Fruit fly (Drosophila melanogaster) whole organism, embryonic: Measurements from ENCODE around the gene CG9497.

Source experiments
- Abd-B ChIP-seq: fragments of 200-800 bp; sonication (Bioruptor generic); optimal IDR thresholded peaks from 2 replicates; lab custom pipeline; 2018; ENCODE audit warnings: missing biosample characterization, mild to moderate bottlenecking, missing genetic modification characterization, moderate library complexity
- BtbVII ChIP-seq: fragments of 200-800 bp; sonication (Bioruptor generic); optimal IDR thresholded peaks from 3 replicates; lab custom pipeline; 2017; ENCODE audit warnings: missing biosample characterization, mild to moderate bottlenecking, missing genetic modification characterization
- CG10565 ChIP-seq: fragments of 200-800 bp; sonication (Bioruptor generic); optimal IDR thresholded peaks from 3 replicates; lab custom pipeline; 2016; ENCODE audit warnings: missing biosample characterization, mild to moderate bottlenecking, missing genetic modification characterization
- CG12071 ChIP-seq: fragments of 200-800 bp; sonication (Bioruptor generic); optimal IDR thresholded peaks from 3 replicates; lab custom pipeline; 2018; ENCODE audit warnings: missing biosample characterization, mild to moderate bottlenecking, missing genetic modification characterization
- CG12299 ChIP-seq: fragments of 200-800 bp; sonication (Bioruptor generic); optimal IDR thresholded peaks from 2 replicates; lab custom pipeline; 2018; ENCODE audit warnings: missing biosample characterization, mild to moderate bottlenecking, missing genetic modification characterization
- CG12942 ChIP-seq: fragments of 200-800 bp; sonication (Bioruptor generic); optimal IDR thresholded peaks from 3 replicates; lab custom pipeline; 2016; ENCODE audit warnings: missing biosample characterization, missing genetic modification characterization
- CG15269 ChIP-seq: fragments of 200-800 bp; sonication (Bioruptor generic); optimal IDR thresholded peaks from 2 replicates; lab custom pipeline; 2018; ENCODE audit warnings: missing biosample characterization, mild to moderate bottlenecking, missing genetic modification characterization, moderate library complexity
- CG17612 ChIP-seq: fragments of 200-800 bp; sonication (Bioruptor generic); IDR thresholded peaks from 2 replicates; pipeline ENCODE4 v1.3.6; 2022; ENCODE audit warnings: missing biosample characterization, missing genetic modification characterization
- CG18476 ChIP-seq: fragments of 200-800 bp; sonication (Bioruptor generic); optimal IDR thresholded peaks from 2 replicates; lab custom pipeline; 2016; ENCODE audit warnings: missing biosample characterization, mild to moderate bottlenecking, missing genetic modification characterization
- CG2129 ChIP-seq: fragments of 200-800 bp; sonication (Bioruptor generic); IDR thresholded peaks from 2 replicates; pipeline ENCODE4 v1.3.6; 2022; ENCODE audit warnings: missing biosample characterization, missing genetic modification characterization; ENCODE audit not compliant: partially characterized antibody
- CG2712 ChIP-seq: fragments of 200-800 bp; optimal IDR thresholded peaks from 3 replicates; lab custom pipeline; 2019; ENCODE audit warnings: missing biosample characterization, mild to moderate bottlenecking, missing genetic modification characterization, moderate library complexity
- CG30431 ChIP-seq: fragments of 200-800 bp; sonication (Bioruptor generic); optimal IDR thresholded peaks from 2 replicates; lab custom pipeline; 2017; ENCODE audit warnings: missing biosample characterization, missing genetic modification characterization
- CG32772 ChIP-seq: fragments of 200-800 bp; sonication (Bioruptor generic); IDR thresholded peaks from 2 replicates; pipeline ENCODE4 v1.3.6; 2022; ENCODE audit warnings: missing biosample characterization, missing genetic modification characterization
- CG34224 ChIP-seq: fragments of 200-800 bp; sonication (Bioruptor generic); IDR thresholded peaks from 3 replicates; pipeline ENCODE4 v1.3.6; 2022; ENCODE audit warnings: missing biosample characterization, missing genetic modification characterization; ENCODE audit not compliant: partially characterized antibody
- CG4707 ChIP-seq: fragments of 200-800 bp; sonication (Bioruptor generic); optimal IDR thresholded peaks from 2 replicates; lab custom pipeline; 2018; ENCODE audit warnings: missing biosample characterization, mild to moderate bottlenecking, missing genetic modification characterization, moderate library complexity
- CG5180 ChIP-seq: fragments of 200-800 bp; sonication (Bioruptor generic); optimal IDR thresholded peaks from 3 replicates; lab custom pipeline; 2017; ENCODE audit warnings: missing biosample characterization, missing genetic modification characterization, mild to moderate bottlenecking, moderate library complexity, missing genetic modification reagents
- CG6689 ChIP-seq: fragments of 200-800 bp; sonication (Bioruptor generic); IDR thresholded peaks from 2 replicates; pipeline ENCODE4 v1.3.6; 2022; ENCODE audit warnings: missing biosample characterization, missing genetic modification characterization
- CG7357 ChIP-seq: fragments of 200-800 bp; sonication (Bioruptor generic); IDR thresholded peaks from 3 replicates; pipeline ENCODE4 v1.3.6; 2022; ENCODE audit warnings: missing biosample characterization, missing genetic modification characterization
- CG7745 ChIP-seq: fragments of 200-800 bp; sonication (Bioruptor generic); optimal IDR thresholded peaks from 2 replicates; lab custom pipeline; 2018; ENCODE audit warnings: missing biosample characterization, mild to moderate bottlenecking, missing genetic modification characterization, moderate library complexity
- CG8478 ChIP-seq: fragments of >200 bp; optimal IDR thresholded peaks from 2 replicates; lab custom pipeline; 2018
- CG9797 ChIP-seq: fragments of 200-800 bp; sonication (Bioruptor generic); optimal IDR thresholded peaks from 3 replicates; lab custom pipeline; 2018; ENCODE audit warnings: missing biosample characterization, mild to moderate bottlenecking, missing genetic modification characterization
- CTCF ChIP-seq: fragments of 200-800 bp; sonication (Bioruptor generic); optimal IDR thresholded peaks from 2 replicates; lab custom pipeline; 2017; ENCODE audit warnings: missing biosample characterization, mild to moderate bottlenecking, missing genetic modification characterization, moderate library complexity
- Dbx ChIP-seq: fragments of 200-800 bp; sonication (Bioruptor generic); IDR thresholded peaks from 3 replicates; pipeline ENCODE4 v1.3.6; 2022; ENCODE audit warnings: missing biosample characterization, missing genetic modification characterization
- Doc2 ChIP-seq: fragments of 200-800 bp; sonication (Bioruptor generic); IDR thresholded peaks from 2 replicates; pipeline ENCODE4 v1.3.6; 2022; ENCODE audit warnings: missing biosample characterization, missing genetic modification characterization
- Dref ChIP-seq: fragments of 200-800 bp; sonication (Bioruptor generic); IDR thresholded peaks from 2 replicates; pipeline ENCODE4 v1.3.6; 2022; ENCODE audit warnings: missing biosample characterization, missing genetic modification characterization
- Fer2 ChIP-seq: fragments of 200-800 bp; sonication (Bioruptor generic); optimal IDR thresholded peaks from 2 replicates; lab custom pipeline; 2018; ENCODE audit warnings: missing biosample characterization, mild to moderate bottlenecking, missing genetic modification characterization, moderate library complexity
- Myb ChIP-seq: fragments of 200-800 bp; sonication (Bioruptor generic); optimal IDR thresholded peaks from 2 replicates; lab custom pipeline; 2016; ENCODE audit warnings: missing biosample characterization, missing genetic modification characterization
- Optix ChIP-seq: fragments of 200-800 bp; sonication (Bioruptor generic); IDR thresholded peaks from 3 replicates; pipeline ENCODE4 v1.3.6; 2022; ENCODE audit warnings: missing biosample characterization, missing genetic modification characterization
- Pdp1 ChIP-seq, 2 experiments: fragments of 200-800 bp; sonication (Bioruptor generic); optimal IDR thresholded peaks; 3 replicates each; lab custom pipeline; 2016; ENCODE audit warnings: missing biosample characterization in 2 of 2, missing genetic modification characterization in 2 of 2, mild to moderate bottlenecking in 1 of 2, moderate library complexity in 1 of 2
- Taf1 ChIP-seq: fragments of 200-800 bp; sonication (Bioruptor generic); IDR thresholded peaks from 2 replicates; pipeline ENCODE4 v1.3.6; 2022; ENCODE audit warnings: missing biosample characterization, missing genetic modification characterization
- chm ChIP-seq: fragments of 200-800 bp; sonication (Bioruptor generic); IDR thresholded peaks from 2 replicates; pipeline ENCODE4 v1.3.6; 2022; ENCODE audit warnings: missing biosample characterization, missing genetic modification characterization
- ci ChIP-seq: fragments of 200-800 bp; sonication (Bioruptor generic); IDR thresholded peaks from 3 replicates; pipeline ENCODE4 v1.3.6; 2022; ENCODE audit warnings: missing biosample characterization, missing genetic modification characterization
- croc ChIP-seq: fragments of 200-800 bp; sonication (Bioruptor generic); conservative IDR thresholded peaks from 3 replicates; pipeline ENCODE4 v1.3.6; 2022; ENCODE audit warnings: missing biosample characterization, missing genetic modification characterization
- en ChIP-seq: fragments of 200-800 bp; sonication (Bioruptor generic); optimal IDR thresholded peaks from 2 replicates; lab custom pipeline; 2016; ENCODE audit warnings: missing biosample characterization, missing genetic modification characterization
- esg ChIP-seq: fragments of 200-800 bp; sonication (Bioruptor generic); conservative IDR thresholded peaks from 2 replicates; pipeline ENCODE4 v1.3.6; 2022; ENCODE audit warnings: missing biosample characterization, missing genetic modification characterization
- exex ChIP-seq: fragments of 200-800 bp; sonication (Bioruptor generic); optimal IDR thresholded peaks from 4 replicates; lab custom pipeline; 2018; ENCODE audit warnings: missing biosample characterization, mild to moderate bottlenecking, missing genetic modification characterization, moderate library complexity
- gem ChIP-seq: fragments of 200-800 bp; sonication (Bioruptor generic); optimal IDR thresholded peaks from 2 replicates; lab custom pipeline; 2019; ENCODE audit warnings: missing biosample characterization, mild to moderate bottlenecking, missing genetic modification characterization, moderate library complexity
- lmd ChIP-seq: fragments of 200-800 bp; sonication (Bioruptor generic); IDR thresholded peaks from 2 replicates; pipeline ENCODE4 v1.3.6; 2022; ENCODE audit warnings: missing biosample characterization, missing genetic modification characterization
- luna ChIP-seq: fragments of 200-800 bp; sonication (Bioruptor generic); optimal IDR thresholded peaks from 2 replicates; lab custom pipeline; 2016; ENCODE audit warnings: missing biosample characterization, missing genetic modification characterization
- mld ChIP-seq: fragments of 200-800 bp; sonication (Bioruptor generic); IDR thresholded peaks from 3 replicates; pipeline ENCODE4 v1.3.6; 2022; ENCODE audit warnings: missing biosample characterization, missing genetic modification characterization; ENCODE audit not compliant: partially characterized antibody
- p53 ChIP-seq: fragments of 200-800 bp; sonication (Bioruptor generic); optimal IDR thresholded peaks from 2 replicates; lab custom pipeline; 2016; ENCODE audit warnings: missing biosample characterization, missing genetic modification characterization
- pho ChIP-seq: fragments of 200-800 bp; sonication (Bioruptor generic); optimal IDR thresholded peaks from 2 replicates; lab custom pipeline; 2016; ENCODE audit warnings: missing biosample characterization, missing genetic modification characterization
- phol ChIP-seq: fragments of 200-800 bp; sonication (Bioruptor generic); optimal IDR thresholded peaks from 3 replicates; lab custom pipeline; 2018; ENCODE audit warnings: missing biosample characterization, mild to moderate bottlenecking, missing genetic modification characterization, moderate library complexity
- pita ChIP-seq: fragments of 200-800 bp; sonication (Bioruptor generic); optimal IDR thresholded peaks from 2 replicates; lab custom pipeline; 2017; ENCODE audit warnings: missing biosample characterization, mild to moderate bottlenecking, missing genetic modification characterization
- pum ChIP-seq: fragments of 200-800 bp; sonication (Bioruptor generic); optimal IDR thresholded peaks from 2 replicates; lab custom pipeline; 2016; ENCODE audit warnings: missing biosample characterization, missing genetic modification characterization
- ranshi ChIP-seq: fragments of 200-800 bp; sonication (Bioruptor generic); IDR thresholded peaks from 2 replicates; pipeline ENCODE4 v1.3.6; 2022; ENCODE audit warnings: missing biosample characterization, missing genetic modification characterization
- sima ChIP-seq: fragments of 200-800 bp; sonication (Bioruptor generic); optimal IDR thresholded peaks from 2 replicates; lab custom pipeline; 2016; ENCODE audit warnings: missing biosample characterization, missing genetic modification characterization
- slbo ChIP-seq: fragments of 200-800 bp; sonication (Bioruptor generic); IDR thresholded peaks from 2 replicates; pipeline ENCODE4 v1.3.6; 2022; ENCODE audit warnings: missing biosample characterization, missing genetic modification characterization
- sr ChIP-seq: fragments of 200-800 bp; sonication (Bioruptor generic); IDR thresholded peaks from 3 replicates; pipeline ENCODE4 v1.3.6; 2022; ENCODE audit warnings: missing biosample characterization, missing genetic modification characterization
- wor ChIP-seq: fragments of 200-800 bp; sonication (Bioruptor generic); IDR thresholded peaks from 2 replicates; pipeline ENCODE4 v1.3.6; 2022; ENCODE audit warnings: missing biosample characterization, missing genetic modification characterization

The CG9497 gene

DNA sequence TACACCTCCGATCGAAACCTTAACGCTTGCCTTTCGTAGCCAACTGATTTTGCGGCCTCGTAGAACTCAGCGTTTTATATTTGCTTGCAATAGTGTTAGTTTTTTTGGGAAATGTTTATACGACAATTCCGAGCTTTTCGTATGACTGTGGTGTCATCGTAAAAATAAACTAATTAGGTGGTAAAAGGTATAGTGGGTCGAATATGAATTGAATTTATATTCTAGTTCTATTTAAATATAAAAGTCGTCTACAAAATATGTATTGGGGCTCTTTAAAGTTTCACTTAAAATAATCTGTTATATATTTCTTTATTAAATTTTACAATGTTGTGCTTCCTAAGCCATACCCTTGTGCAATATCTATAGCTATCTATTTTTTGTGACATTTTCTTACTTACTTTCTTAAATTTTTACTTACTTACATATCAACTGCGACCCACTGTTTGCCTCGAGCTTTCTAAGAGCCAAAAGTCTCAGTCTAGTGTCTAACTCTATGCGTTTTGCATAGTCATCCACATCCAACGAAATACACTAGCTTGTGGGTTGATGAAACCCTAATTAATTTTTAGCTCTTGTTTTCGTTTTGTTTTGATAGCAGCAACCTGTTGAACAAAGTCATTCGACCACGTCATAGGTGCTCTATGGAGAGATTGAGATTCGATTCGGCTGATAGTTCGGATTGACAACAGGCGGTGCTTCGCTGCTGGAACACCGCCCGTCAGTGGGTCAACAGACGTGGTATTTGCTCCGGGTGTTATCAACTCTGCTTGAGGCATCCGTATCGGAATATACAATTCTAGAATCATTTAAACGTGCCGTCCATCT, 3.0 kb upstream of the CG9497 start, which contains the start of gene CG9498 (continued):
- TF ChIP-seq CG7745 (tag; lab: Kevin White, UChicago) (no peak), esg (GFP tag; lab: Robert Waterston, UW) (peak; percentile 81), mld (GFP tag; lab: Robert Waterston, UW) (no peak), Pdp1 (GFP tag; optimal IDR thresholded peaks at IDR 0.05; lab: Kevin White, UChicago) (peak in 1 of 2 experiments; percentile 44), slbo (GFP tag; lab: Robert Waterston, UW) (peak; percentile 86), Dref (GFP tag; lab: Robert Waterston, UW) (no peak), Taf1 (GFP tag; lab: Robert Waterston, UW) (peak; percentile 95), CG7357 (GFP tag; lab: Robert Waterston, UW) (peak; percentile 69), CG34224 (GFP tag; lab: Robert Waterston, UW) (no peak), CG10565 (GFP tag; lab: Kevin White, UChicago) (no peak), CG5180 (GFP tag; lab: Kevin White, UChicago) (peak; percentile 65), CG4707 (GFP tag; lab: Kevin White, UChicago) (no peak), Dbx (GFP tag; lab: Robert Waterston, UW) (peak; percentile 79; the same call in 1 of the 3 replicates), Optix (no peak), pita (GFP tag; lab: Kevin White, UChicago) (no peak), CG12071 (GFP tag; lab: Kevin White, UChicago) (no peak), CG9797 (GFP tag; lab: Kevin White, UChicago) (no peak), CG32772 (peak; percentile 67), exex (tag; lab: Kevin White, UChicago) (peak; percentile 95), sr (GFP tag; lab: Robert Waterston, UW) (no peak), CG2129 (GFP tag; lab: Robert Waterston, UW) (no peak), CG15269 (tag; lab: Kevin White, UChicago) (peak; percentile 88), wor (GFP tag; lab: Robert Waterston, UW) (no peak), gem (peak; percentile 95), ci (peak; percentile 15; the same call in 1 of the 3 replicates), CG17612 (GFP tag; lab: Robert Waterston, UW) (peak; percentile 53), BtbVII (GFP tag; lab: Kevin White, UChicago) (peak; percentile 92), CG12942 (GFP tag; lab: Kevin White, UChicago) (peak; percentile 14), CG12299 (tag; lab: Kevin White, UChicago) (peak; percentile 79), Fer2 (peak; percentile 84), Doc2 (GFP tag; lab: Robert Waterston, UW) (no peak), phol (tag; lab: Kevin White, UChicago) (peak; percentile 80), lmd (GFP tag; lab: Robert Waterston, UW) (peak; percentile 72), ranshi (peak; percentile 62; the same call in 1 of the 2 replicates), pum (no peak), chm (peak; percentile 37; the same call in 1 of the 2 replicates), CG18476 (GFP tag; lab: Kevin White, UChicago) (peak; percentile 49), CG30431 (GFP tag; lab: Kevin White, UChicago) (no peak), luna (peak; percentile 18), CG6689 (GFP tag; lab: Robert Waterston, UW) (peak; percentile 82), CG8478 (lab: Kevin White, UChicago) (no peak), en (no peak), CTCF (peak; percentile 27), p53 (no peak), pho (GFP tag; lab: Kevin White, UChicago) (peak; percentile 22), croc (peak; percentile 55; the same call in 2 of the 3 replicates), Abd-B (GFP tag; lab: Kevin White, UChicago) (peak; percentile 66), sima (GFP tag; lab: Kevin White, UChicago) (no peak), CG2712 (peak; percentile 87), Myb (GFP tag; lab: Kevin White, UChicago) (no peak)
